Worm (Caenorhabditis elegans) whole organism, L4 larva: ENCODE measurements around the gene fmo-3.

Source experiments
- F44E2.7 ChIP-seq: fragments of 200-800 bp; sonication (Bioruptor generic); IDR thresholded peaks from 2 replicates; pipeline ENCODE4 v2.1.2; 2022; ENCODE audit warnings: missing genetic modification characterization, missing compliant biosample characterization
- T26A8.4 ChIP-seq: fragments of 200-800 bp; sonication (Bioruptor generic); IDR thresholded peaks from 2 replicates; pipeline ENCODE4 v1.3.6; 2022; ENCODE audit warnings: missing genetic modification characterization, missing compliant biosample characterization
- aha-1 ChIP-seq: fragments of 150-350 bp; peaks from one replicate; lab custom pipeline; 2014; ENCODE audit warnings: missing biosample characterization, missing genetic modification characterization
- ama-1 ChIP-seq: fragments of 150-350 bp; optimal IDR thresholded peaks from 2 replicates; lab custom pipeline; 2014; ENCODE audit warnings: inconsistent platforms, mixed read lengths
- arid-1 ChIP-seq: fragments of 200-800 bp; sonication (Bioruptor generic); conservative IDR thresholded peaks from 2 replicates; pipeline ENCODE4 v1.3.6; 2022; ENCODE audit warnings: missing genetic modification reagents, missing genetic modification characterization, missing compliant biosample characterization
- ceh-20 ChIP-seq: fragments of 200-800 bp; sonication (Bioruptor generic); IDR thresholded peaks from 2 replicates; pipeline ENCODE4 v1.3.6; 2022; ENCODE audit warnings: missing genetic modification reagents, missing genetic modification characterization, missing compliant biosample characterization
- ceh-32 ChIP-seq: sonication (generic microtip); optimal IDR thresholded peaks from 2 replicates; lab custom pipeline; 2016; ENCODE audit warnings: mild to moderate bottlenecking, missing genetic modification characterization, missing compliant biosample characterization; ENCODE audit not compliant: poor library complexity
- ces-1 ChIP-seq: fragments of 150-350 bp; sonication (generic microtip); optimal IDR thresholded peaks from 4 replicates; lab custom pipeline; 2014; ENCODE audit warnings: missing biosample characterization, missing genetic modification reagents, missing genetic modification characterization
- cey-2 ChIP-seq: sonication (generic microtip); optimal IDR thresholded peaks from 3 replicates; lab custom pipeline; 2017; ENCODE audit warnings: missing genetic modification characterization, mild to moderate bottlenecking, missing compliant biosample characterization, antibody characterized with exemption, borderline replicate concordance; ENCODE audit not compliant: insufficient read depth
- ctbp-1 ChIP-seq: fragments of 200-800 bp; sonication (Bioruptor generic); IDR thresholded peaks from 2 replicates; pipeline ENCODE4 v1.3.6; 2022; ENCODE audit warnings: missing genetic modification reagents, missing genetic modification characterization, missing compliant biosample characterization
- daf-16 ChIP-seq, 3 experiments: sonication (generic microtip); optimal IDR thresholded peaks; 2 replicates each; lab custom pipeline; 2016 to 2017; ENCODE audit warnings: missing genetic modification characterization in 3 of 3, missing genetic modification reagents in 3 of 3, mild to moderate bottlenecking in 2 of 3, missing compliant biosample characterization in 2 of 3, missing biosample characterization in 1 of 3, moderate library complexity in 1 of 3
- daf-19 ChIP-seq: fragments of 200-800 bp; sonication (Bioruptor generic); conservative IDR thresholded peaks from 2 replicates; pipeline ENCODE4 v1.3.6; 2022; ENCODE audit warnings: missing genetic modification characterization, missing compliant biosample characterization
- dmd-6 ChIP-seq: fragments of 200-800 bp; sonication (Bioruptor generic); IDR thresholded peaks from 2 replicates; pipeline ENCODE4 v1.3.6; 2022; ENCODE audit warnings: missing genetic modification reagents, missing genetic modification characterization, missing compliant biosample characterization
- dmd-8 ChIP-seq: fragments of 200-800 bp; sonication (Bioruptor generic); IDR thresholded peaks from 2 replicates; pipeline ENCODE4 v1.3.6; 2022; ENCODE audit warnings: missing genetic modification characterization, missing compliant biosample characterization
- dpl-1 ChIP-seq: fragments of 150-350 bp; optimal IDR thresholded peaks from 2 replicates; lab custom pipeline; 2014; ENCODE audit warnings: missing biosample characterization, missing genetic modification reagents, missing genetic modification characterization
- dve-1 ChIP-seq: sonication (generic microtip); optimal IDR thresholded peaks from 2 replicates; lab custom pipeline; 2017; ENCODE audit warnings: antibody characterized with exemption, mild to moderate bottlenecking, missing genetic modification characterization, missing compliant biosample characterization; ENCODE audit not compliant: insufficient read depth
- egl-43 ChIP-seq: fragments of 200-800 bp; sonication (Bioruptor generic); IDR thresholded peaks from 2 replicates; pipeline ENCODE4 v1.3.6; 2022; ENCODE audit warnings: missing genetic modification reagents, missing genetic modification characterization, missing compliant biosample characterization
- fkh-10 ChIP-seq: fragments of 150-350 bp; optimal IDR thresholded peaks from 2 replicates; lab custom pipeline; 2014; ENCODE audit warnings: missing biosample characterization, missing genetic modification reagents, missing genetic modification characterization
- hif-1 ChIP-seq, 2 experiments: sonication (generic microtip); optimal IDR thresholded peaks; 2 replicates each; lab custom pipeline; 2016 to 2017; ENCODE audit warnings: missing compliant biosample characterization in 2 of 2, missing genetic modification characterization in 2 of 2, missing genetic modification reagents in 2 of 2, missing genotype in 2 of 2, mild to moderate bottlenecking in 1 of 2
- hlh-11 ChIP-seq: fragments of 200-800 bp; sonication (Bioruptor generic); optimal IDR thresholded peaks from 2 replicates; lab custom pipeline; 2018; ENCODE audit warnings: mild to moderate bottlenecking, missing genetic modification characterization, missing compliant biosample characterization
- hlh-30 ChIP-seq: sonication (generic microtip); optimal IDR thresholded peaks from 2 replicates; lab custom pipeline; 2017; ENCODE audit warnings: antibody characterized with exemption, mild to moderate bottlenecking, missing genetic modification characterization, missing compliant biosample characterization; ENCODE audit not compliant: insufficient read depth
- hmg-1.1 ChIP-seq: fragments of 200-800 bp; sonication (Bioruptor generic); IDR thresholded peaks from 2 replicates; pipeline ENCODE4 v1.3.6; 2022; ENCODE audit warnings: missing genetic modification reagents, missing genetic modification characterization, missing compliant biosample characterization
- lin-38 ChIP-seq: fragments of 200-800 bp; sonication (Bioruptor generic); IDR thresholded peaks from 2 replicates; pipeline ENCODE4 v1.3.6; 2022; ENCODE audit warnings: missing genetic modification reagents, missing genetic modification characterization, missing compliant biosample characterization
- lir-3 ChIP-seq: sonication (generic microtip); optimal IDR thresholded peaks from 2 replicates; lab custom pipeline; 2016; ENCODE audit warnings: mild to moderate bottlenecking, missing genetic modification characterization, missing compliant biosample characterization
- lsy-2 ChIP-seq, 2 experiments: fragments of 150-350 bp in 1 of 2; sonication (generic microtip) in 1 of 2; optimal IDR thresholded peaks; 2 replicates each; lab custom pipeline; 2014 to 2017; ENCODE audit warnings: missing biosample characterization in 2 of 2, missing genetic modification characterization in 2 of 2
- madf-9 ChIP-seq: fragments of 200-800 bp; sonication (Bioruptor generic); conservative IDR thresholded peaks from 2 replicates; pipeline ENCODE4 v1.3.6; 2022; ENCODE audit warnings: missing genetic modification reagents, missing genetic modification characterization, missing compliant biosample characterization
- mep-1 ChIP-seq: fragments of 150-350 bp; sonication (generic microtip); optimal IDR thresholded peaks from 3 replicates; lab custom pipeline; 2014; ENCODE audit warnings: missing biosample characterization, missing genetic modification characterization
- mes-2 ChIP-seq: sonication (generic microtip); optimal IDR thresholded peaks from 2 replicates; lab custom pipeline; 2016; ENCODE audit warnings: missing genotype, mild to moderate bottlenecking, missing genetic modification characterization, missing compliant biosample characterization; ENCODE audit not compliant: poor library complexity, severe bottlenecking
- mxl-3 ChIP-seq: fragments of 200-800 bp; sonication (Bioruptor generic); optimal IDR thresholded peaks from 2 replicates; lab custom pipeline; 2018; ENCODE audit warnings: mild to moderate bottlenecking, missing genetic modification characterization, missing compliant biosample characterization
- nhr-10 ChIP-seq: fragments of 150-350 bp; optimal IDR thresholded peaks from 2 replicates; lab custom pipeline; 2014; ENCODE audit warnings: missing biosample characterization, missing genetic modification characterization
- nhr-102 ChIP-seq: sonication (generic microtip); optimal IDR thresholded peaks from 2 replicates; lab custom pipeline; 2016; ENCODE audit warnings: mild to moderate bottlenecking, missing genetic modification characterization, moderate library complexity, missing compliant biosample characterization
- nhr-11 ChIP-seq: fragments of 150-350 bp; optimal IDR thresholded peaks from 2 replicates; lab custom pipeline; 2014; ENCODE audit warnings: missing biosample characterization, missing genetic modification characterization
- nhr-42 ChIP-seq: fragments of 200-800 bp; sonication (Bioruptor generic); IDR thresholded peaks from 2 replicates; pipeline ENCODE4 v1.3.6; 2022; ENCODE audit warnings: missing genetic modification characterization, missing compliant biosample characterization
- nhr-6 ChIP-seq: fragments of 150-350 bp; optimal IDR thresholded peaks from 2 replicates; lab custom pipeline; 2014; ENCODE audit warnings: missing biosample characterization, missing genetic modification characterization
- nhr-76 ChIP-seq: fragments of 150-350 bp; optimal IDR thresholded peaks from 2 replicates; lab custom pipeline; 2014; ENCODE audit warnings: missing biosample characterization, missing genetic modification characterization
- php-3 ChIP-seq: fragments of 200-800 bp; sonication (Bioruptor generic); IDR thresholded peaks from 2 replicates; pipeline ENCODE4 v1.3.6; 2022; ENCODE audit warnings: missing genetic modification reagents, missing genetic modification characterization, missing compliant biosample characterization
- pqm-1 ChIP-seq: sonication (generic microtip); optimal IDR thresholded peaks from 2 replicates; lab custom pipeline; 2017; ENCODE audit warnings: missing biosample characterization, missing genetic modification characterization
- rbr-2 ChIP-seq: sonication (generic microtip); optimal IDR thresholded peaks from 2 replicates; lab custom pipeline; 2016; ENCODE audit warnings: missing genotype, missing genetic modification characterization, missing compliant biosample characterization
- spr-3 ChIP-seq: fragments of 200-800 bp; sonication (Bioruptor generic); optimal IDR thresholded peaks from 2 replicates; lab custom pipeline; 2018; ENCODE audit warnings: mild to moderate bottlenecking, missing genetic modification characterization, missing compliant biosample characterization
- unc-62 ChIP-seq, 3 experiments: fragments of 150-350 bp in 1 of 3; sonication (generic microtip); optimal IDR thresholded peaks in 2 of 3; peaks in 1 of 3; 1 replicate in 1 of 3; 2 replicates in 2 of 3; lab custom pipeline; 2014 to 2017; ENCODE audit warnings: missing biosample characterization in 3 of 3, missing genetic modification characterization in 3 of 3, missing genetic modification reagents in 3 of 3, missing genotype in 1 of 3
- vab-7 ChIP-seq: fragments of 200-800 bp; sonication (Bioruptor generic); IDR thresholded peaks from 2 replicates; pipeline ENCODE4 v1.3.6; 2022; ENCODE audit warnings: missing genetic modification reagents, missing genetic modification characterization, missing compliant biosample characterization
- zfp-3 ChIP-seq: fragments of 200-800 bp; sonication (Bioruptor generic); conservative IDR thresholded peaks from 2 replicates; pipeline ENCODE4 v1.3.6; 2022; ENCODE audit warnings: missing genetic modification reagents, missing genetic modification characterization, missing compliant biosample characterization
- zip-11 ChIP-seq: fragments of 200-800 bp; sonication (Bioruptor generic); IDR thresholded peaks from 2 replicates; pipeline ENCODE4 v1.3.6; 2022; ENCODE audit warnings: missing genetic modification characterization, missing compliant biosample characterization
- ztf-11 ChIP-seq: fragments of 150-350 bp; optimal IDR thresholded peaks from 2 replicates; lab custom pipeline; 2014; ENCODE audit warnings: missing biosample characterization, missing genetic modification characterization

fmo-3 gene

ce11 chrIII:10738081-10738480 is 43.6 kb downstream of the fmo-3 start:
- TF ChIP-seq nhr-42 (GFP tag; lab: Robert Waterston, UW) (no peak), F44E2.7 (GFP tag; lab: Robert Waterston, UW) (no peak), aha-1 (tag; lab: Kevin White, UChicago) (peak; percentile 88), ceh-32 (tag; lab: Kevin White, UChicago) (no peak)

- no peak for TF ChIP-seq zip-11 (GFP tag; lab: Robert Waterston, UW)
- peak in 1 of 2 experiments; percentile 56 for TF ChIP-seq unc-62 (GFP tag; optimal IDR thresholded peaks at IDR 0.05 in 1 of 2; lab: Kevin White, UChicago)
- no peak for TF ChIP-seq unc-62 (tag; optimal IDR thresholded peaks at IDR 0.05; lab: Kevin White, UChicago)
Measured at ce11 chrIII:10739455-10739854, 45.0 kb downstream of the fmo-3 start, which contains the start of gene smap-1. smap-1 (minus strand) TSS chrIII:10739792.

- TF ChIP-seq dmd-8 (GFP tag; lab: Robert Waterston, UW) = no peak
- TF ChIP-seq T26A8.4 (GFP tag; lab: Robert Waterston, UW) = peak; percentile 26; the same call in 1 of the 2 replicates
- TF ChIP-seq arid-1 (GFP tag; lab: Robert Waterston, UW) = 0 out of 2 replicates have a peak, but pooled peaks have one; percentile 22
- TF ChIP-seq ztf-11 = no peak
- peak; percentile 39 for TF ChIP-seq nhr-6 (tag; lab: Kevin White, UChicago)
- TF ChIP-seq dpl-1 (GFP tag; lab: Kevin White, UChicago) = peak; percentile 60
- no peak for TF ChIP-seq egl-43 (GFP tag; lab: Robert Waterston, UW)
- peak; percentile 23 for TF ChIP-seq nhr-102 (tag; lab: Kevin White, UChicago)
- TF ChIP-seq hif-1 (tag; optimal IDR thresholded peaks at IDR 0.05; lab: Kevin White, UChicago) = peak in 1 of 2 experiments; percentile 48
- 0 out of 2 replicates have a peak, but pooled peaks have one; percentile 14 for TF ChIP-seq dmd-6 (GFP tag; lab: Robert Waterston, UW)
- TF ChIP-seq nhr-42 (GFP tag; lab: Robert Waterston, UW) = no peak
- TF ChIP-seq spr-3 (GFP tag; lab: Kevin White, UChicago) = no peak
- no peak for TF ChIP-seq madf-9
- TF ChIP-seq dve-1 (tag; lab: Kevin White, UChicago) = peak; percentile 60
- peak; percentile 61 for TF ChIP-seq rbr-2 (tag; lab: Kevin White, UChicago)
- TF ChIP-seq ctbp-1 (GFP tag; lab: Robert Waterston, UW) = 0 out of 2 replicates have a peak, but pooled peaks have one; percentile 12
- TF ChIP-seq hlh-11 (tag; lab: Kevin White, UChicago) = peak; percentile 71
- no peak for TF ChIP-seq nhr-76 (tag; lab: Kevin White, UChicago)
- no peak for TF ChIP-seq ceh-20 (GFP tag; lab: Robert Waterston, UW)
- TF ChIP-seq hlh-30 (tag; lab: Kevin White, UChicago) = peak; percentile 69
- TF ChIP-seq lir-3 (tag; lab: Kevin White, UChicago) = peak; percentile 11
- peak; percentile 62 for TF ChIP-seq ama-1 (lab: Kevin White, UChicago)
- TF ChIP-seq lsy-2 (tag; optimal IDR thresholded peaks at IDR 0.05; lab: Kevin White, UChicago) = peak in 1 of 2 experiments; percentile 72
- 0 out of 2 replicates have a peak, but pooled peaks have one; percentile 41 for TF ChIP-seq hmg-1.1 (GFP tag; lab: Robert Waterston, UW)
- peak in 1 of 2 experiments; percentile 88 for TF ChIP-seq unc-62 (GFP tag; optimal IDR thresholded peaks at IDR 0.05 in 1 of 2; lab: Kevin White, UChicago)
- TF ChIP-seq unc-62 (tag; optimal IDR thresholded peaks at IDR 0.05; lab: Kevin White, UChicago) = no peak
- no peak for TF ChIP-seq daf-16 (GFP tag; optimal IDR thresholded peaks at IDR 0.05; lab: Kevin White, UChicago)
- peak; percentile 4 for TF ChIP-seq daf-16 (tag; optimal IDR thresholded peaks at IDR 0.05; lab: Kevin White, UChicago)
- TF ChIP-seq mep-1 (tag; lab: Kevin White, UChicago) = peak; percentile 58
- 0 out of 2 replicates have a peak, but pooled peaks have one; percentile 49 for TF ChIP-seq zfp-3 (GFP tag; lab: Robert Waterston, UW)
- TF ChIP-seq lin-38 (GFP tag; lab: Robert Waterston, UW) = peak; percentile 74
- TF ChIP-seq daf-19 = no peak
- peak; percentile 50 for TF ChIP-seq nhr-11
- TF ChIP-seq mes-2 (tag; lab: Kevin White, UChicago) = peak; percentile 66
- peak; percentile 13 for TF ChIP-seq pqm-1 (tag; lab: Kevin White, UChicago)
- TF ChIP-seq ces-1 (GFP tag; lab: Kevin White, UChicago) = no peak
- TF ChIP-seq nhr-10 (tag; lab: Kevin White, UChicago) = no peak
- no peak for TF ChIP-seq vab-7 (GFP tag; lab: Robert Waterston, UW)
- TF ChIP-seq fkh-10 = no peak
- peak; percentile 12 for TF ChIP-seq mxl-3 (GFP tag; lab: Kevin White, UChicago)
- no peak for TF ChIP-seq php-3 (GFP tag; lab: Robert Waterston, UW)
- no peak for TF ChIP-seq cey-2 (tag; lab: Kevin White, UChicago)
- no peak for TF ChIP-seq ceh-32 (tag; lab: Kevin White, UChicago)
Measured at ce11 chrIII:10739902-10740301, 45.4 kb downstream of the fmo-3 start.
